Worm (Caenorhabditis elegans): ENCODE data around the gene fipr-12.

The fipr-12 gene

DNA sequence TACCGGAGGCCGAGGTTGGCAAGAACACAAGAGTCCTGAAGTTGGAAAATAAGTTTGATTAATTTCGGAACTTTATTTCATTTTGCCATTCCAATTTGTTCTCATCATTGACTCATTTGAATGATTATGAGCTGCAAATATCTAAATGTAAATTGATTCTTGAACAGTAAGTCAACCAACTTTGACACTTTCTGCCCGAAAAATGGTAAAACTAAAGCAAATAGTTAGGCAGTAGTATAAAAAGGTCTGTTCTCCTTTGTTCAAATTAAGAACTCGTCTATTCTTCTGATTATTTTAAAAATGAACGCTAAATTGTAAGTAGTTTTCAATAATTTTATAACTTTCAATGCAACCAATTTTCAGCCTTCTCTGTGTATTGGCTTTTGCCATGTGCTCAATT lies at the start of gene fipr-12:
Gene fipr-12 (plus strand): TSS at position 301 of the 400 bp plus-strand sequence.
- TF ChIP-seq zag-1 (tag; optimal IDR thresholded peaks at IDR 0.05): no peak
- no peak for TF ChIP-seq nhr-237 (tag; optimal IDR thresholded peaks at IDR 0.05)
- TF ChIP-seq mml-1 (tag; optimal IDR thresholded peaks at IDR 0.05): no peak

DNA sequence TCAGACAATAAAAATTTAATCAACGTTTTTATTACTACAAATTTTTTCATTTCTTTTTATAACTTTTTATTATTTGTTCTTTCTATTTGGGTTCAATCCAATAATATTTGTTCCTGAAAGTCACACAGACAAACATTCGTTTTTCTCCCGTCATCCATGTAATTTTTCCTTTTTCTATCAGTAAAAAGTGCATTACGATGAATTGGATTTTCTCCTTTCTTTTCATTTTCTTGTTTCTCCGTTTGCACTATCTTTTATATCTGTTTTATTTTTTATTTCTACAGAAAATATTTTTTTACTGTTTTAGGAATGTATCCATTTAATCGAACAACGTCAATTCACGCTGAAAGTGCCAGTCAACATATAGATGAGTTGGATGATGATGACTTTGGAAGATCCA lies 43.9 kb upstream of the fipr-12 start, which contains the start of gene egl-47:
Gene egl-47 (plus strand): TSS at position 301 of the 400 bp plus-strand sequence.
- TF ChIP-seq fkh-2 (tag; optimal IDR thresholded peaks at IDR 0.05) (no peak), ceh-28 (tag; optimal IDR thresholded peaks at IDR 0.05) (no peak), nhr-12 (tag; optimal IDR thresholded peaks at IDR 0.05) (no peak), nhr-76 (tag; optimal IDR thresholded peaks at IDR 0.05) (no peak), elt-1 (tag; optimal IDR thresholded peaks at IDR 0.05) (no peak), egl-5 (tag; optimal IDR thresholded peaks at IDR 0.05) (no peak), aly-2 (tag; optimal IDR thresholded peaks at IDR 0.05) (no peak), hmg-11 (tag; optimal IDR thresholded peaks at IDR 0.05) (no peak), pqm-1 (tag; optimal IDR thresholded peaks at IDR 0.05) (no peak), fos-1 (tag; optimal IDR thresholded peaks at IDR 0.05) (no peak), sea-2 (GFP tag; optimal IDR thresholded peaks at IDR 0.05) (no peak), nhr-67 (tag; optimal IDR thresholded peaks at IDR 0.05) (no peak), lin-39 (tag; optimal IDR thresholded peaks at IDR 0.05) (no peak), nhr-237 (tag; optimal IDR thresholded peaks at IDR 0.05) (no peak), eor-1 (tag; optimal IDR thresholded peaks at IDR 0.05) (no peak), unc-39 (tag; optimal IDR thresholded peaks at IDR 0.05) (no peak), elt-2 (tag; optimal IDR thresholded peaks at IDR 0.05) (no peak), nhr-77 (tag; optimal IDR thresholded peaks at IDR 0.05) (no peak), nhr-25 (tag; optimal IDR thresholded peaks at IDR 0.05) (no peak)

DNA sequence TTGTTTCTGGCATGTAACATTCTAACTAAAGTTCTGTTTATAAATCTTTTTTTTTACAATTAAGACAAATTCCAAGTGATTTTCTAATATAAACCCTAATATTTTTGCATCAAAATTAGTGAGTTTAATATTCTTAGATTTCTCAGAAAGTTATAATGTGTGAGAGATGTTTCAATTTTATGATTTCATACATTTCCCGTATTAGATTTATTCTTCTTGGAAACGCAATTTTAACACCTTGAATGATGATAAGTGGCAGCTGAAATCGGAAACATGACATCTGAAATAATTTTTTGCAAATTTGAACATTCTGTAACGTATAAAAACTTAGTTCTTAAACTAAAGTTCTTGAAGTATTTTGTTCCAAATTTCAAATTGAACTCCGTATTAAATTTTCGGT lies 42.0 kb upstream of the fipr-12 start:
- TF ChIP-seq eor-1 (tag; optimal IDR thresholded peaks at IDR 0.05): no peak
- TF ChIP-seq nhr-25 (tag; optimal IDR thresholded peaks at IDR 0.05): no peak
- no peak for TF ChIP-seq sea-2 (GFP tag; optimal IDR thresholded peaks at IDR 0.05)
- no peak for TF ChIP-seq unc-62 (GFP tag; optimal IDR thresholded peaks at IDR 0.05)
- no peak for TF ChIP-seq R02D3.7 (tag; optimal IDR thresholded peaks at IDR 0.05)
- no peak for TF ChIP-seq ceh-16 (tag; optimal IDR thresholded peaks at IDR 0.05)
- TF ChIP-seq nhr-76 (tag; optimal IDR thresholded peaks at IDR 0.05): no peak
- TF ChIP-seq ztf-11 (tag; optimal IDR thresholded peaks at IDR 0.05): no peak
- TF ChIP-seq skn-1 (tag; optimal IDR thresholded peaks at IDR 0.05): no peak
- TF ChIP-seq nhr-28 (tag; optimal IDR thresholded peaks at IDR 0.05): no peak
- TF ChIP-seq nhr-67 (tag; optimal IDR thresholded peaks at IDR 0.05): no peak
- TF ChIP-seq nhr-23 (tag; optimal IDR thresholded peaks at IDR 0.05): no peak
- no peak for TF ChIP-seq nhr-11 (tag; optimal IDR thresholded peaks at IDR 0.05)

DNA sequence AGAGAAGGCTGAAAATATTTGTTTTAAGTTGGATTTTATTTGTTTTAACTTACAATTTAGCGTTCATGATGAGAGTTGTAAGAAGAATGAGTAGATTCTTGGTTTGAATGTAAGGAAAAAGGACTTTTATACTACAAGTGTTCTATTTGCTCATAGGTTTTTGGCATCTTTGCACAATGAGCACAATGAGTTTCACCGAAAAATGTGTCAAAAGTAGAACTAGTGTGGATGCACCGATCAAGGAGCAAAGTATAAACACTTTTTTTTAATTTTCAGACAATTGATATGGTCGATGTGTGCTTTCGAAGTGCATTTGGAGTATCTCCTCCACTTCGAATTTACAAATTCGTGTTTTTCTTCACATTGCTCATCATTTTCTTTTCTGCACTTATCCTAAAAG lies 37.0 kb upstream of the fipr-12 start, which contains the start of gene fipr-11:
Gene fipr-11 (minus strand): TSS at position 101 of the 400 bp plus-strand sequence.
- no peak for TF ChIP-seq zag-1 (tag; optimal IDR thresholded peaks at IDR 0.05)
- TF ChIP-seq fkh-2 (tag; optimal IDR thresholded peaks at IDR 0.05): no peak
- TF ChIP-seq ceh-16 (tag; optimal IDR thresholded peaks at IDR 0.05): no peak
- no peak for TF ChIP-seq elt-1 (tag; optimal IDR thresholded peaks at IDR 0.05)

DNA sequence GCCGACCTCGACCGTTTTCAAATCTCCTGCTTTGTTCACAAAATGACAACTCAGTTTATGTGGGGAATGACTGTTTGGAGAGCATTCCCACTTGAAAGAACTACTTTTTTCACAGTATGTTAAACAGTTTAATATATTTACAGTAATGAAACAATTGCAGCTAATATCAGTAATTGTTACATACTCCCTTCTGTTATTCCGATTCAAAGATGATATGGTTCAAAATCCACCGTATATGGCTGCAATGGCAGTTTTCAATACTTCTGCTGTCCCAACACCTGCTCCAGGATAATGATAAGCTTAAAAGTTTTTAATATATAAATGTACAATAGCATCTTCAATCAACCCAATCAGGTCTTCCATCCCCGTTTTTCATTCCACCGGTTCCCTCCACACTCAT lies 35.9 kb upstream of the fipr-12 start:
- TF ChIP-seq mdl-1 (tag; optimal IDR thresholded peaks at IDR 0.05) (no peak), ZK546.5 (tag; optimal IDR thresholded peaks at IDR 0.05) (no peak), daf-12 (tag; optimal IDR thresholded peaks at IDR 0.05) (no peak), elt-1 (tag; optimal IDR thresholded peaks at IDR 0.05) (no peak), lin-39 (tag; optimal IDR thresholded peaks at IDR 0.05) (no peak), ztf-11 (tag; optimal IDR thresholded peaks at IDR 0.05) (no peak), nfya-1 (tag; optimal IDR thresholded peaks at IDR 0.05; ENCODE audit: insufficient read depth) (no peak)

DNA sequence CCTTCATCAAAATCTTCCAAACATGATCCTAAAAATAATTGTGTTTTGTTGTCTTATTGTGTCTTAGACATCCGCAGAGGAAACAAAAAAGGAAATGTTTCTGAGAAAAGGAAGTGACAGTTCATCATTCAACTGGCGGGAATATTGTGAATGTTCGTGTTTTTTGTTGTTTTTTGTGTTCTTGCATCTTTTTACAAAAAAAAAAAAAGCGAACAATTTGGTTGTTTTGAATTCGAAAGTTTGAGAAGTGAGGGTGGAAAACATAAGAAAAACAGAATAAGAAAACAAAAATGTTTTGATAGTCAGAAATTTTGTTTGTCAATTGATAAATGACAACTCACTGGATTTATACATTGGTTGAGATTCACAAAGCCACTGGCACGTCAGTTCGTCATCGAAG lies 33.5 kb upstream of the fipr-12 start:
- TF ChIP-seq nhr-76 (tag; optimal IDR thresholded peaks at IDR 0.05): no peak
- TF ChIP-seq nhr-25 (tag; optimal IDR thresholded peaks at IDR 0.05): no peak
- no peak for TF ChIP-seq ama-1 (optimal IDR thresholded peaks at IDR 0.05)
- no peak for TF ChIP-seq pqm-1 (tag; optimal IDR thresholded peaks at IDR 0.05)
- no peak for TF ChIP-seq ceh-82 (tag; optimal IDR thresholded peaks at IDR 0.05)
- no peak for TF ChIP-seq unc-39 (tag; optimal IDR thresholded peaks at IDR 0.05)
- TF ChIP-seq mdl-1 (tag; optimal IDR thresholded peaks at IDR 0.05): no peak
- no peak for TF ChIP-seq nfya-1 (tag; optimal IDR thresholded peaks at IDR 0.05; ENCODE audit: insufficient read depth)
- no peak for TF ChIP-seq fkh-10 (GFP tag; optimal IDR thresholded peaks at IDR 0.05)
- TF ChIP-seq zag-1 (tag; optimal IDR thresholded peaks at IDR 0.05): no peak
- no peak for TF ChIP-seq fos-1 (tag; optimal IDR thresholded peaks at IDR 0.05)
- TF ChIP-seq ztf-11 (tag; optimal IDR thresholded peaks at IDR 0.05): no peak
- no peak for TF ChIP-seq nhr-43 (tag; optimal IDR thresholded peaks at IDR 0.05; ENCODE audit: poor library complexity, severe bottlenecking)
- no peak for TF ChIP-seq lin-39 (tag; optimal IDR thresholded peaks at IDR 0.05)
- TF ChIP-seq R02D3.7 (tag; optimal IDR thresholded peaks at IDR 0.05): no peak
- no peak for TF ChIP-seq nhr-67 (tag; optimal IDR thresholded peaks at IDR 0.05)
- no peak for TF ChIP-seq nhr-237 (tag; optimal IDR thresholded peaks at IDR 0.05)
